Worm (Caenorhabditis elegans) whole organism, dauer: ENCODE results near the gene Y39A1A.22.

Experiments used
- unc-62 ChIP-seq: sonication (generic microtip); optimal IDR thresholded peaks from 2 replicates; lab custom pipeline; 2017; ENCODE audit warnings: missing biosample characterization, missing genetic modification reagents, missing genetic modification characterization

Gene Y39A1A.22

DNA sequence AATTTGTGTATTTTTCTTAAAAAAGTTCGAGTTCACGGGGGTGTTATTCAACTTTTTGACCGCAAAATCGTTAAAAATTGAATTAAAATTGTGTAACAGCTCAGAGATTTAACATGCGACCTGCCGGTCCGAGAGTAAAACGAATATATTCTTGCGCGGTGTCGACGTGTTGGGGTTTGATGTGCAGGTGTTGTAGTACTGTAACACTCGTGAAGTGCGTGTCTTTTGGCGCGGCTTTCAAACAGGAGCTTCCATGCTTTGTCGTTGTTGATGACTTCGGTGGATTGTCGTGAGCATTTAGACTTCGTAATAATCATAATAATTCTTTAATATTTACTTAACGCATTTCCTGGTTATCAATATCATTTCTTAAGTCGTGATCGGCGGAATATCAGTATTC lies 23.7 kb upstream of the Y39A1A.22 start, which contains the start of gene tat-3:
tat-3 (minus strand) TSS at position 196 of the 400 bp plus-strand sequence.
- no peak for TF ChIP-seq unc-62 (GFP tag; lab: Kevin White, UChicago)

- TF ChIP-seq unc-62 (GFP tag; lab: Kevin White, UChicago): no peak
These were observed 14.2 kb upstream of the Y39A1A.22 start for ce11 chrIII:10721056-10721455.

DNA sequence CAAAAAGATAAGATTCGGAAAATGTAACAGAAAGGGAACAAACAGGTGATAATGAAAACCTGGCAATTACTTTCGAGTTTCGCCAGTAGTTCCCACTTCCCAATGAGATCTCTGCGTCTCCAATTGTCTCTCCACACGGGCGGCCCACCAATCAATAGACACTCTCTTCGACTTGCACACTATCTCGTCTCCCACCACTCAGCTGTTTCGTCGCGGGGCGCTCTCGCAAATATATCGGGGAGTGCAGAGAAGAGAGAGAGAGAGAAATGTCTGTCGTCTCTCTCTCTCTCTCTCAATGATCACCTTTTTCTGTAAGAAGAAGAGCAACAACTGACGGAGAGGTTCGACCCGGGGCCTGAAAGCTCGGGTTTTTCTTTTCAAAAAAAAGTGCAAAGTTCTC lies 13.3 kb upstream of the Y39A1A.22 start:
- TF ChIP-seq unc-62 (GFP tag; lab: Kevin White, UChicago): no peak

ce11 chrIII:10719057-10719456 lies 12.2 kb upstream of the Y39A1A.22 start:
- no peak for TF ChIP-seq unc-62 (GFP tag; lab: Kevin White, UChicago)

DNA sequence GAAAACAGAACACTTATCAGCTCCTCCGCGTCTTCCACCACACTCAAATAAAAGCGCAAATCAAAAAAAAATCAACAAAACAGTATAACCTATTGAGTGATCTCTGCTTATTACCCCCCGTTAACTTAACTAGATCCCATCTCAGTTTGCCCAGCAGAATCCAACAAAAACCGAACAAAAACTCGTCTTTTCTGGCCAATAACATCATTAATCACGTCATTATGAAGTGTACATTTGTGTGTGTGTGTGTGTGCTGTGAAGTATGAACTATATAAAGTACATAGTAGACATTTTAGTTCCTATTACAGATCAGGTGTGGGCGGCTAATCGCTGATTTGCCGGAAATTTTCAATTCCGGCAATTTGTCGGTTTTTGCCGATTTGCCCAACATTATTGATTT lies 11.2 kb upstream of the Y39A1A.22 start:
- no peak for TF ChIP-seq unc-62 (GFP tag; lab: Kevin White, UChicago)

- TF ChIP-seq unc-62 (GFP tag; lab: Kevin White, UChicago): no peak
These were observed 10.7 kb upstream of the Y39A1A.22 start for ce11 chrIII:10717479-10717878.

ce11 chrIII:10716091-10716490 lies 9.3 kb upstream of the Y39A1A.22 start, which contains the start of gene W09D10.4:
Gene W09D10.4, minus strand, starts transcription at chrIII:10716191.
- TF ChIP-seq unc-62 (GFP tag; lab: Kevin White, UChicago): no peak

DNA sequence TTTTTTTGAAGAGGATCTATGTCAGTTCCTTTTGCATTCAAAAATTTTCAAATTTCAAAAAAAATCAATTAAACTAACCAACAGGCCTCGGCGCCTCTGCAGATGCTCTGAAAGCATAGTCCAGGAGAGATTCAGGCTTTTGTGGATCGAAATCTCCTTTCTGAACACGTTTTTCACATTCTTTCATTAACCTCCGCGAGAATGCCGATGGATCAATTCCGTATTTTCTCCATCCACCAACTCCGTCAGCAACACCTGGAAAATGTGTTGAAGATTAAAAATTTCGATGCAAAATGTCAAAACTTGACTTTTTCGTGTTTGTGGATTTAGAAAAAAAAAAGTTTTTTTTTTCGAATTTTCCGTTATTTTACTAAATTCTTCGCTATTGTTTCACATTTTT lies 7.7 kb upstream of the Y39A1A.22 start:
- no peak for TF ChIP-seq unc-62 (GFP tag; lab: Kevin White, UChicago)

DNA sequence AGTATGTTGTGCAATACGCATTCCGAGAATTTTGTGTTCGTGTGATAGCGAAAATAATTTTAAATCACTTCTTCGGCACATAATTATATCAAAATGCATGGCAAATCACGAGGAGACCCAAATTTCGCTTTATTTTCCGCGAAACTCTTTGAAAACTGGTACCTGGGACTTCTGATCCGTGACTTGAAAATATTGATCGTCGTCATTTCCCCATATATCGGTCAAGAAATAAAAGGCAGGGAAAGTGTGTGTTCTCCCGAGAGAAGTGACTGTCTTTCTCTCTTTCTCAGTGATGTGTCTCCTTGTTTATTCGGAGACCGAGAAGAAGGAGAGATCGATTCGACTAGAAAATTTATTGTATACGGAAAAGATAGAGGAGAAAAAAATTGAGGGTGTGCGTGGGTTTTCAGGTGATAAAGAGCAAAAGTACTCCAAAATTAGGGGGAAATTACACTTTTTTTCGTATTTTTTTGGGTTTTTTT lies 4.4 kb upstream of the Y39A1A.22 start, which contains the start of gene W09D10.5:
W09D10.5 (minus strand) TSS at position 345 of the 482 bp plus-strand sequence.
- no peak for TF ChIP-seq unc-62 (GFP tag; lab: Kevin White, UChicago)

DNA sequence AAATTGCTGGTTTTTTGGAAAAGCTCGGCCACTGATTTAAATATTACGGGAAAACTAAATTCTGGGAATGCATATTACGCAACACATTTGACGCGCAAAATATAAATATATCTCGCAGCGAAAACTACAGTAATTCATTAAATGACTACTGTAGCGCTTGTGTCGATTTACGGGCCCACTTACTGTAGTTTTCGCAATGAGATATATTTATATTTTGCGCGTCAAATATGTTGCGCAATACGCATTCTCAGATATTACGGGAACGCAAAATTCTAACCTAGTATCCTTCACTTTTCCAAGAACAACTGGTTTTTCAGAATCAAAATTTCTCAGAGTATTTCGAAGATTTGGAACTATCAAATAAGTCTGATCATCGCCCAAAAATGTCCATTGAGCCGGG lies 2.8 kb upstream of the Y39A1A.22 start:
- TF ChIP-seq unc-62 (GFP tag; lab: Kevin White, UChicago): no peak

- TF ChIP-seq unc-62 (GFP tag; lab: Kevin White, UChicago): no peak
These were observed 1.7 kb upstream of the Y39A1A.22 start for ce11 chrIII:10708484-10708883.

DNA sequence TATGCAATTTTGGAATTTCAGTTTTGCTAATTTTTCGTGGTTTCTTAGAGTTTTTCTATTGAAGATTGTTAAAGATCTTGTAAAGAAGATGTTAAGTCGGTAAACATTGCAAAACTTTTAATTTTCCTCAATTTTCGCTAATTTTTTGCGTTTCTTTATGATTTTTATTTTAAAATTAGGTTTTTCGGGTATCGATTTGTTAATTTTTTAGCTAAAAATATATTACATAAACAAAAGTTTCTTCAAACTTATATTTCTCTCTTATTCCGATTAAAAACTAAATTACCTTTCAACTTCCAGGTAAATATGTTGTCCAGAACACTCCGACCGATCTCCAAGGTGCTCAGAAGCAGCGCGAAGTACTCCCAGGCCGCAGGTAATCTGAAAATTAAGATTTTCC lies 633 bp upstream of the Y39A1A.22 start, which contains the start of gene mrpl-12:
mrpl-12 (plus strand) TSS at position 301 of the 400 bp plus-strand sequence.
- no peak for TF ChIP-seq unc-62 (GFP tag; lab: Kevin White, UChicago)

DNA sequence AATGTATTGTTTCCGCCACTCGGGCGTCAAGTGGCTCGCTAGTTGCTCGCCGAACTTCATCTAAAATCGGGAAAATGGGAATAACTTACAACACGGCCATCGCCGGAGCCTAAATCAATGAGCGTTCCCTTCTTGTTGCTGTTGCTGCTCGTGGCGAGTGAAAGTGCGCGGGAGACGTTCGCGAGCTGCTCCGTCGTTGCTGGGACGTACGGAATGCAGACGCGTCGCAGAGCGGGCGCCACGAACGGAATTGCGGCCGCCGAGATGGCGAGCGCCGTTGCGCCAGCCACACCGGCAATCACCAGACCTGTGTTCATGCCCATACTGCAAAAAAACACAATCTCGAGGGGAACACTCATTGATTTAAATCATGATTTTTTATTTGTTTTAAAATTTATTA lies 347 bp downstream of the Y39A1A.22 start:
- no peak for TF ChIP-seq unc-62 (GFP tag; lab: Kevin White, UChicago)

- no peak for TF ChIP-seq unc-62 (GFP tag; lab: Kevin White, UChicago)
These were observed 2.3 kb downstream of the Y39A1A.22 start for ce11 chrIII:10704499-10704898.

DNA sequence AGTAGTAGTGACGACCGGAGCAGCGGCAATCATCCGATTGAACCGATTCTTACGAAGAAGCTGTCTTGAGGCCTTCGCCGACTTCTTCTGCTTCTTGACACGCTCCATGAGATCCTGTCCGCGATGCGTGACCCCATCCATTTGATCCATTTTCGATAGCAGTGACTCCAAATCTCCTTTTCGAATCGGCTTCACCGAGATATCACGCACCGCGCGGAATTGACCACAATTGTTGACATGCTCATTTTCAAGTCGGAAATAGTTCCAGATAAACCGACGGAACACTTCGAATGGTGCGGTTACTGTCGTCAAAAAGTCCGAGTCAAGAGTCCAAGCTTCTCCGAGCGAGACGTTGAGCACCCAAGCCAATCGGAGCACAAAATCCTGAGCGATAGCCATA lies 3.0 kb downstream of the Y39A1A.22 start:
- no peak for TF ChIP-seq unc-62 (GFP tag; lab: Kevin White, UChicago)

ce11 chrIII:10702805-10703204 lies 4.0 kb downstream of the Y39A1A.22 start:
- TF ChIP-seq unc-62 (GFP tag; lab: Kevin White, UChicago): no peak

ce11 chrIII:10700460-10700859 lies 6.4 kb downstream of the Y39A1A.22 start, which contains the start of gene Y39A1A.20:
Gene Y39A1A.20, minus strand, starts transcription at chrIII:10700560.
- no peak for TF ChIP-seq unc-62 (GFP tag; lab: Kevin White, UChicago)
